ENCODE assay signal across 1 fruit fly cellular context in genomic region chr3R:30004648-30005047, dm6.
TF ChIP-seq lines count a peak whose summit lies in the region.

Nlp (plus strand) TSS chr3R:30004785.
Nph (minus strand) TSS chr3R:30004861.

TF ChIP-seq in whole organism, embryonic, 481 proteins besides CTCF, POLR2A, EP300 and RAD21 (continued from another document and continues in another):
- TF ChIP-seq CG1792 (GFP tag; optimal IDR thresholded peaks at IDR 0.05; lab: Kevin White, UChicago), result no peak
- peak; percentile 36 for TF ChIP-seq Hsf (GFP tag; optimal IDR thresholded peaks at IDR 0.05; lab: Kevin White, UChicago)
- peak; percentile 13 for TF ChIP-seq ind (GFP tag; optimal IDR thresholded peaks at IDR 0.05; lab: Kevin White, UChicago)
- TF ChIP-seq CG7372 (GFP tag; IDR thresholded peaks at IDR 0.05; lab: Robert Waterston, UW), result 0 out of 2 replicates have a peak, but pooled peaks have one; percentile 35
- no peak for TF ChIP-seq CG5245 (GFP tag; optimal IDR thresholded peaks at IDR 0.05; lab: Kevin White, UChicago)
- TF ChIP-seq bowl (GFP tag; IDR thresholded peaks at IDR 0.05; lab: Robert Waterston, UW), result no peak
- TF ChIP-seq Abd-B (GFP tag; optimal IDR thresholded peaks at IDR 0.05; lab: Kevin White, UChicago), result no peak
- TF ChIP-seq CG4707 (GFP tag; optimal IDR thresholded peaks at IDR 0.05; lab: Kevin White, UChicago), result no peak
- TF ChIP-seq CG9932 (GFP tag; IDR thresholded peaks at IDR 0.05; lab: Robert Waterston, UW), result peak; percentile 54
- no peak for TF ChIP-seq Mes4 (GFP tag; optimal IDR thresholded peaks at IDR 0.05; lab: Kevin White, UChicago)
- peak; percentile 60 for TF ChIP-seq row (GFP tag; IDR thresholded peaks at IDR 0.05; lab: Robert Waterston, UW)
- peak; percentile 28 for TF ChIP-seq CG4617 (GFP tag; optimal IDR thresholded peaks at IDR 0.05; lab: Kevin White, UChicago; ENCODE audit: borderline replicate concordance)
- peak; percentile 94 for TF ChIP-seq Doc3 (GFP tag; IDR thresholded peaks at IDR 0.05; lab: Robert Waterston, UW; ENCODE audit: partially characterized antibody)
- no peak for TF ChIP-seq fd3F (GFP tag; optimal IDR thresholded peaks at IDR 0.05; lab: Kevin White, UChicago)
- peak; percentile 3 for TF ChIP-seq ems (GFP tag; optimal IDR thresholded peaks at IDR 0.05; lab: Kevin White, UChicago)
- TF ChIP-seq Max (GFP tag; optimal IDR thresholded peaks at IDR 0.05; lab: Kevin White, UChicago), result peak; percentile 87
- no peak for TF ChIP-seq otp (GFP tag; IDR thresholded peaks at IDR 0.05; lab: Robert Waterston, UW)
- no peak for TF ChIP-seq CG10431 (GFP tag; optimal IDR thresholded peaks at IDR 0.05; lab: Kevin White, UChicago)
- no peak for TF ChIP-seq NC2β (GFP tag; optimal IDR thresholded peaks at IDR 0.05; lab: Kevin White, UChicago)
- TF ChIP-seq Neu2 (GFP tag; optimal IDR thresholded peaks at IDR 0.05; lab: Kevin White, UChicago; ENCODE audit: borderline replicate concordance), result no peak
- TF ChIP-seq CG8765 (GFP tag; IDR thresholded peaks at IDR 0.05; lab: Robert Waterston, UW), result no peak
- TF ChIP-seq Sox100B (GFP tag; optimal IDR thresholded peaks at IDR 0.05; lab: Kevin White, UChicago), result no peak
- TF ChIP-seq gfzf (GFP tag; optimal IDR thresholded peaks at IDR 0.05; lab: Kevin White, UChicago), result peak; percentile 26
- no peak for TF ChIP-seq CG6254 (GFP tag; optimal IDR thresholded peaks at IDR 0.05; lab: Kevin White, UChicago)
- no peak for TF ChIP-seq CG3407 (GFP tag; optimal IDR thresholded peaks at IDR 0.05; lab: Kevin White, UChicago)
- no peak for TF ChIP-seq CG7357 (GFP tag; IDR thresholded peaks at IDR 0.05; lab: Robert Waterston, UW)
- no peak for TF ChIP-seq lov (optimal IDR thresholded peaks at IDR 0.05; lab: Kevin White, UChicago)
- no peak for TF ChIP-seq lov (GFP tag; IDR thresholded peaks at IDR 0.05; lab: Robert Waterston, UW)
- peak; percentile 93 for TF ChIP-seq YL-1 (GFP tag; optimal IDR thresholded peaks at IDR 0.05; lab: Kevin White, UChicago)
- TF ChIP-seq CG3065 (GFP tag; optimal IDR thresholded peaks at IDR 0.05; lab: Kevin White, UChicago), result no peak
- no peak for TF ChIP-seq yki (optimal IDR thresholded peaks at IDR 0.05; lab: Kevin White, UChicago)
- TF ChIP-seq pb (GFP tag; optimal IDR thresholded peaks at IDR 0.05; lab: Kevin White, UChicago), result no peak
- no peak for TF ChIP-seq CG15011 (GFP tag; optimal IDR thresholded peaks at IDR 0.05; lab: Kevin White, UChicago)
- TF ChIP-seq btn (GFP tag; optimal IDR thresholded peaks at IDR 0.05; lab: Kevin White, UChicago), result no peak
- TF ChIP-seq CG32772 (GFP tag; IDR thresholded peaks at IDR 0.05; lab: Robert Waterston, UW), result no peak
- TF ChIP-seq eyg (GFP tag; optimal IDR thresholded peaks at IDR 0.05; lab: Kevin White, UChicago), result no peak
- no peak for TF ChIP-seq slp2 (GFP tag; optimal IDR thresholded peaks at IDR 0.05; lab: Kevin White, UChicago)
- TF ChIP-seq CG1832 (GFP tag; optimal IDR thresholded peaks at IDR 0.05; lab: Kevin White, UChicago), result no peak
- no peak for TF ChIP-seq Side (GFP tag; optimal IDR thresholded peaks at IDR 0.05; lab: Kevin White, UChicago)
- no peak for TF ChIP-seq zen (tag; optimal IDR thresholded peaks at IDR 0.05; lab: Kevin White, UChicago)
- TF ChIP-seq Bteb2 (GFP tag; optimal IDR thresholded peaks at IDR 0.05; lab: Kevin White, UChicago), result no peak
- no peak for TF ChIP-seq fu2 (GFP tag; optimal IDR thresholded peaks at IDR 0.05; lab: Kevin White, UChicago)
- peak; percentile 11 to 19 for TF ChIP-seq Pdp1 (GFP tag; optimal IDR thresholded peaks at IDR 0.05; lab: Kevin White, UChicago)
- peak; percentile 5 for TF ChIP-seq CG17385 (GFP tag; optimal IDR thresholded peaks at IDR 0.05; lab: Kevin White, UChicago)
- no peak for TF ChIP-seq jing (GFP tag; optimal IDR thresholded peaks at IDR 0.05; lab: Kevin White, UChicago)
- no peak for TF ChIP-seq Hand (GFP tag; optimal IDR thresholded peaks at IDR 0.05; lab: Kevin White, UChicago)
- peak; percentile 35 for TF ChIP-seq grau (tag; optimal IDR thresholded peaks at IDR 0.05; lab: Kevin White, UChicago)
- no peak for TF ChIP-seq ssp (GFP tag; IDR thresholded peaks at IDR 0.05; lab: Robert Waterston, UW)
- TF ChIP-seq CG15073 (GFP tag; optimal IDR thresholded peaks at IDR 0.05; lab: Kevin White, UChicago), result no peak
- TF ChIP-seq CG2678 (tag; optimal IDR thresholded peaks at IDR 0.05; lab: Kevin White, UChicago), result no peak
- TF ChIP-seq lilli (GFP tag; optimal IDR thresholded peaks at IDR 0.05; lab: Kevin White, UChicago), result peak; percentile 54
- TF ChIP-seq D (optimal IDR thresholded peaks at IDR 0.05; lab: Kevin White, UChicago), result no peak
- TF ChIP-seq D (GFP tag; optimal IDR thresholded peaks at IDR 0.05; lab: Kevin White, UChicago), result no peak
- no peak for TF ChIP-seq CG6683 (GFP tag; optimal IDR thresholded peaks at IDR 0.05; lab: Kevin White, UChicago)
- no peak for TF ChIP-seq Sox102F (GFP tag; optimal IDR thresholded peaks at IDR 0.05; lab: Kevin White, UChicago)
- TF ChIP-seq Sry-β (GFP tag; optimal IDR thresholded peaks at IDR 0.05; lab: Kevin White, UChicago), result no peak
- TF ChIP-seq CG12236 (GFP tag; optimal IDR thresholded peaks at IDR 0.05; lab: Kevin White, UChicago), result no peak
- no peak for TF ChIP-seq CG31224 (GFP tag; IDR thresholded peaks at IDR 0.05; lab: Robert Waterston, UW)
- TF ChIP-seq CG12769 (tag; optimal IDR thresholded peaks at IDR 0.05; lab: Kevin White, UChicago), result no peak
- TF ChIP-seq lola (GFP tag; optimal IDR thresholded peaks at IDR 0.05; lab: Kevin White, UChicago), result no peak
- TF ChIP-seq Scr (GFP tag; IDR thresholded peaks at IDR 0.05; lab: Robert Waterston, UW; ENCODE audit: partially characterized antibody), result peak; percentile 90
- TF ChIP-seq CG13894 (tag; optimal IDR thresholded peaks at IDR 0.05; lab: Kevin White, UChicago), result no peak
- no peak; the same call in 2 of the 3 replicates for TF ChIP-seq tgo (GFP tag; IDR thresholded peaks at IDR 0.05; lab: Robert Waterston, UW)
- peak; percentile 61 for TF ChIP-seq tna (GFP tag; IDR thresholded peaks at IDR 0.05; lab: Robert Waterston, UW; ENCODE audit: partially characterized antibody)
- TF ChIP-seq CG2199 (GFP tag; IDR thresholded peaks at IDR 0.05; lab: Robert Waterston, UW), result no peak
- peak; percentile 15 for TF ChIP-seq Dip3 (GFP tag; optimal IDR thresholded peaks at IDR 0.05; lab: Kevin White, UChicago)
- TF ChIP-seq CG9437 (GFP tag; optimal IDR thresholded peaks at IDR 0.05; lab: Kevin White, UChicago), result no peak
- TF ChIP-seq Dll (GFP tag; IDR thresholded peaks at IDR 0.05; lab: Robert Waterston, UW; ENCODE audit: partially characterized antibody), result peak; percentile 96
- no peak for TF ChIP-seq ara (GFP tag; IDR thresholded peaks at IDR 0.05; lab: Robert Waterston, UW)
- peak; percentile 43; the same call in 1 of the 2 replicates for TF ChIP-seq CG32532 (GFP tag; IDR thresholded peaks at IDR 0.05; lab: Robert Waterston, UW)
- TF ChIP-seq HHEX (GFP tag; optimal IDR thresholded peaks at IDR 0.05; lab: Kevin White, UChicago), result no peak
- no peak for TF ChIP-seq CG8388 (GFP tag; optimal IDR thresholded peaks at IDR 0.05; lab: Kevin White, UChicago)
- TF ChIP-seq HLH4C (GFP tag; IDR thresholded peaks at IDR 0.05; lab: Robert Waterston, UW; ENCODE audit: partially characterized antibody), result peak; percentile 89
- no peak for TF ChIP-seq fru (optimal IDR thresholded peaks at IDR 0.05; lab: Kevin White, UChicago)
- TF ChIP-seq CG8290 (GFP tag; optimal IDR thresholded peaks at IDR 0.05; lab: Kevin White, UChicago), result no peak
- no peak for TF ChIP-seq CG8290 (tag; optimal IDR thresholded peaks at IDR 0.05; lab: Kevin White, UChicago)
- peak; percentile 56; the same call in 1 of the 3 replicates for TF ChIP-seq mld (GFP tag; IDR thresholded peaks at IDR 0.05; lab: Robert Waterston, UW; ENCODE audit: partially characterized antibody)
- TF ChIP-seq unpg (GFP tag; optimal IDR thresholded peaks at IDR 0.05; lab: Kevin White, UChicago), result peak; percentile 16
- no peak for TF ChIP-seq Six4 (GFP tag; optimal IDR thresholded peaks at IDR 0.05; lab: Kevin White, UChicago)
- TF ChIP-seq gsb (GFP tag; IDR thresholded peaks at IDR 0.05; lab: Robert Waterston, UW), result no peak
- TF ChIP-seq Oli (tag; optimal IDR thresholded peaks at IDR 0.05; lab: Kevin White, UChicago), result no peak
- TF ChIP-seq Hr78 (GFP tag; optimal IDR thresholded peaks at IDR 0.05; lab: Kevin White, UChicago), result no peak
- no peak for TF ChIP-seq Poxn (GFP tag; IDR thresholded peaks at IDR 0.05; lab: Robert Waterston, UW)
- TF ChIP-seq Elba2 (GFP tag; optimal IDR thresholded peaks at IDR 0.05; lab: Kevin White, UChicago), result no peak
- TF ChIP-seq hkb (optimal IDR thresholded peaks at IDR 0.05; lab: Kevin White, UChicago), result no peak
- peak; percentile 48; the same call in 1 of the 2 replicates for TF ChIP-seq hkb (GFP tag; IDR thresholded peaks at IDR 0.05; lab: Robert Waterston, UW)
- no peak for TF ChIP-seq Lpt (GFP tag; optimal IDR thresholded peaks at IDR 0.05; lab: Kevin White, UChicago)
- no peak for TF ChIP-seq Aef1 (GFP tag; IDR thresholded peaks at IDR 0.05; lab: Robert Waterston, UW)
- no peak for TF ChIP-seq pita (GFP tag; optimal IDR thresholded peaks at IDR 0.05; lab: Kevin White, UChicago)
- no peak for TF ChIP-seq CG33557 (GFP tag; optimal IDR thresholded peaks at IDR 0.05; lab: Kevin White, UChicago)
- no peak for TF ChIP-seq danr (GFP tag; IDR thresholded peaks at IDR 0.05; lab: Robert Waterston, UW)
- no peak for TF ChIP-seq CG1647 (GFP tag; optimal IDR thresholded peaks at IDR 0.05; lab: Kevin White, UChicago)
- no peak for TF ChIP-seq CG10209 (GFP tag; optimal IDR thresholded peaks at IDR 0.05; lab: Kevin White, UChicago)
- TF ChIP-seq nom (GFP tag; optimal IDR thresholded peaks at IDR 0.05; lab: Kevin White, UChicago), result no peak
- TF ChIP-seq onecut (GFP tag; IDR thresholded peaks at IDR 0.05; lab: Robert Waterston, UW), result peak; percentile 41; the same call in 1 of the 2 replicates
- TF ChIP-seq ci (GFP tag; IDR thresholded peaks at IDR 0.05; lab: Robert Waterston, UW), result no peak
- no peak for TF ChIP-seq chn (GFP tag; optimal IDR thresholded peaks at IDR 0.05; lab: Kevin White, UChicago)
- TF ChIP-seq sna (GFP tag; IDR thresholded peaks at IDR 0.05; lab: Robert Waterston, UW; ENCODE audit: partially characterized antibody), result peak; percentile 94
- TF ChIP-seq dysf (GFP tag; IDR thresholded peaks at IDR 0.05; lab: Robert Waterston, UW), result peak; percentile 22; the same call in 1 of the 3 replicates
- TF ChIP-seq HLH54F (GFP tag; optimal IDR thresholded peaks at IDR 0.05; lab: Kevin White, UChicago), result no peak
- no peak for TF ChIP-seq ranshi (GFP tag; IDR thresholded peaks at IDR 0.05; lab: Robert Waterston, UW)
- no peak for TF ChIP-seq gce (GFP tag; IDR thresholded peaks at IDR 0.05; lab: Robert Waterston, UW)
- peak; percentile 69 for TF ChIP-seq HmgZ (tag; optimal IDR thresholded peaks at IDR 0.05; lab: Kevin White, UChicago)
- TF ChIP-seq CG13624 (GFP tag; optimal IDR thresholded peaks at IDR 0.05; lab: Kevin White, UChicago), result peak; percentile 28
- no peak for TF ChIP-seq cato (GFP tag; optimal IDR thresholded peaks at IDR 0.05; lab: Kevin White, UChicago; ENCODE audit: borderline replicate concordance)
- no peak for TF ChIP-seq CG31388 (GFP tag; optimal IDR thresholded peaks at IDR 0.05; lab: Kevin White, UChicago)
- no peak for TF ChIP-seq CG16815 (GFP tag; optimal IDR thresholded peaks at IDR 0.05; lab: Kevin White, UChicago)
- no peak for TF ChIP-seq CG10274 (GFP tag; optimal IDR thresholded peaks at IDR 0.05; lab: Kevin White, UChicago)
- peak; percentile 49 for TF ChIP-seq CG2712 (tag; optimal IDR thresholded peaks at IDR 0.05; lab: Kevin White, UChicago)
- TF ChIP-seq CG8281 (tag; optimal IDR thresholded peaks at IDR 0.05; lab: Kevin White, UChicago), result no peak
- TF ChIP-seq chinmo (GFP tag; IDR thresholded peaks at IDR 0.05; lab: Robert Waterston, UW; ENCODE audit: partially characterized antibody), result peak; percentile 74; the same call in 1 of the 4 replicates
- TF ChIP-seq CG17361 (GFP tag; IDR thresholded peaks at IDR 0.05; lab: Robert Waterston, UW), result no peak
- TF ChIP-seq bbx (GFP tag; IDR thresholded peaks at IDR 0.05; lab: Robert Waterston, UW; ENCODE audit: partially characterized antibody), result peak; percentile 76
- no peak for TF ChIP-seq CG9876 (GFP tag; optimal IDR thresholded peaks at IDR 0.05; lab: Kevin White, UChicago)
- TF ChIP-seq fd96Cb (tag; optimal IDR thresholded peaks at IDR 0.05; lab: Kevin White, UChicago), result no peak
- TF ChIP-seq pum (GFP tag; optimal IDR thresholded peaks at IDR 0.05; lab: Kevin White, UChicago), result no peak
- no peak for TF ChIP-seq CG3726 (GFP tag; IDR thresholded peaks at IDR 0.05; lab: Robert Waterston, UW)
- no peak for TF ChIP-seq Bdp1 (GFP tag; optimal IDR thresholded peaks at IDR 0.05; lab: Kevin White, UChicago)
- TF ChIP-seq CG7786 (GFP tag; optimal IDR thresholded peaks at IDR 0.05; lab: Kevin White, UChicago), result peak; percentile 7
- no peak for TF ChIP-seq Camta (GFP tag; optimal IDR thresholded peaks at IDR 0.05; lab: Kevin White, UChicago)
- no peak for TF ChIP-seq CkIIα-i1 (GFP tag; IDR thresholded peaks at IDR 0.05; lab: Robert Waterston, UW)
- peak; percentile 79 for TF ChIP-seq CG1603 (tag; optimal IDR thresholded peaks at IDR 0.05; lab: Kevin White, UChicago)
- TF ChIP-seq MBD-R2 (GFP tag; IDR thresholded peaks at IDR 0.05; lab: Robert Waterston, UW), result no peak; the same call in none of the 2 replicates
- no peak for TF ChIP-seq trh (GFP tag; optimal IDR thresholded peaks at IDR 0.05; lab: Kevin White, UChicago)
- TF ChIP-seq ewg (GFP tag; optimal IDR thresholded peaks at IDR 0.05; lab: Kevin White, UChicago), result no peak
- no peak for TF ChIP-seq ase (GFP tag; IDR thresholded peaks at IDR 0.05; lab: Robert Waterston, UW)
- peak; percentile 61 for TF ChIP-seq CG9797 (GFP tag; optimal IDR thresholded peaks at IDR 0.05; lab: Kevin White, UChicago)
- TF ChIP-seq gcm (GFP tag; optimal IDR thresholded peaks at IDR 0.05; lab: Kevin White, UChicago), result no peak
- no peak for TF ChIP-seq Awh (GFP tag; IDR thresholded peaks at IDR 0.05; lab: Robert Waterston, UW)
- TF ChIP-seq CG17186 (GFP tag; optimal IDR thresholded peaks at IDR 0.05; lab: Kevin White, UChicago), result peak; percentile 80
- TF ChIP-seq caup (GFP tag; optimal IDR thresholded peaks at IDR 0.05; lab: Kevin White, UChicago; ENCODE audit: severe bottlenecking), result peak; percentile 22
- TF ChIP-seq en (GFP tag; optimal IDR thresholded peaks at IDR 0.05; lab: Kevin White, UChicago), result no peak
- TF ChIP-seq twi (tag; optimal IDR thresholded peaks at IDR 0.05; lab: Kevin White, UChicago), result peak; percentile 41
- TF ChIP-seq CG2129 (GFP tag; IDR thresholded peaks at IDR 0.05; lab: Robert Waterston, UW; ENCODE audit: partially characterized antibody), result peak; percentile 69
- no peak for TF ChIP-seq CrebB (tag; optimal IDR thresholded peaks at IDR 0.05; lab: Kevin White, UChicago)
